Fruit fly (Drosophila melanogaster) whole organism, embryonic: ENCODE results near the gene CG42571.

Experiments used
- CG12155 ChIP-seq: fragments of 200-800 bp; sonication (Bioruptor generic); optimal IDR thresholded peaks from 3 replicates; lab custom pipeline; 2016; ENCODE audit warnings: missing biosample characterization, missing genetic modification characterization
- CG12942 ChIP-seq: fragments of 200-800 bp; sonication (Bioruptor generic); optimal IDR thresholded peaks from 3 replicates; lab custom pipeline; 2016; ENCODE audit warnings: missing biosample characterization, missing genetic modification characterization
- CG15269 ChIP-seq: fragments of 200-800 bp; sonication (Bioruptor generic); optimal IDR thresholded peaks from 2 replicates; lab custom pipeline; 2018; ENCODE audit warnings: missing biosample characterization, mild to moderate bottlenecking, missing genetic modification characterization, moderate library complexity
- CG16813 ChIP-seq: fragments of 200-800 bp; sonication (Bioruptor generic); IDR thresholded peaks from 3 replicates; pipeline ENCODE4 v1.3.6; 2022; ENCODE audit warnings: missing biosample characterization, missing genetic modification characterization; ENCODE audit not compliant: partially characterized antibody
- CG18476 ChIP-seq: fragments of 200-800 bp; sonication (Bioruptor generic); optimal IDR thresholded peaks from 2 replicates; lab custom pipeline; 2016; ENCODE audit warnings: missing biosample characterization, mild to moderate bottlenecking, missing genetic modification characterization
- CG3065 ChIP-seq: fragments of 200-800 bp; sonication (Bioruptor generic); optimal IDR thresholded peaks from 2 replicates; lab custom pipeline; 2016; ENCODE audit warnings: missing biosample characterization, missing genetic modification characterization
- CG31441 ChIP-seq: fragments of 200-800 bp; sonication (Bioruptor generic); IDR thresholded peaks from 2 replicates; pipeline ENCODE4 v1.3.6; 2022; ENCODE audit warnings: missing biosample characterization, missing genetic modification characterization
- CG3726 ChIP-seq: fragments of 200-800 bp; sonication (Bioruptor generic); IDR thresholded peaks from 3 replicates; pipeline ENCODE4, ENCODE4 v1.3.6; 2022; ENCODE audit warnings: missing biosample characterization, missing genetic modification characterization
- CG6683 ChIP-seq: fragments of 200-800 bp; sonication (Bioruptor generic); optimal IDR thresholded peaks from 2 replicates; lab custom pipeline; 2017; ENCODE audit warnings: missing biosample characterization, mild to moderate bottlenecking, missing genetic modification characterization, missing genetic modification reagents
- CG6813 ChIP-seq: fragments of 200-800 bp; sonication (Bioruptor generic); optimal IDR thresholded peaks from 2 replicates; lab custom pipeline; 2017; ENCODE audit warnings: missing biosample characterization, missing genetic modification characterization, mild to moderate bottlenecking, moderate library complexity, missing genetic modification reagents
- CG9932 ChIP-seq: fragments of 200-800 bp; sonication (Bioruptor generic); IDR thresholded peaks from 2 replicates; pipeline ENCODE4 v1.3.6; 2022; ENCODE audit warnings: missing biosample characterization, missing genetic modification characterization
- Chrac-16 ChIP-seq: fragments of 200-800 bp; sonication (Bioruptor generic); optimal IDR thresholded peaks from 3 replicates; lab custom pipeline; 2016; ENCODE audit warnings: missing biosample characterization, missing genetic modification characterization
- Ets97D ChIP-seq: fragments of 200-800 bp; sonication (Bioruptor generic); optimal IDR thresholded peaks from 3 replicates; lab custom pipeline; 2016; ENCODE audit warnings: missing biosample characterization, missing genetic modification characterization
- H2.0 ChIP-seq: fragments of 200-800 bp; sonication (Bioruptor generic); IDR thresholded peaks from 2 replicates; pipeline ENCODE4 v1.3.6; 2022; ENCODE audit warnings: missing biosample characterization, missing genetic modification characterization
- HLH54F ChIP-seq: fragments of 200-800 bp; sonication (Bioruptor generic); optimal IDR thresholded peaks from 3 replicates; lab custom pipeline; 2016; ENCODE audit warnings: missing biosample characterization, missing genetic modification characterization
- Hr39 ChIP-seq: fragments of >200 bp; optimal IDR thresholded peaks from 2 replicates; lab custom pipeline; 2017
- Lhr ChIP-seq: fragments of 200-800 bp; sonication (Bioruptor generic); optimal IDR thresholded peaks from 3 replicates; lab custom pipeline; 2017; ENCODE audit warnings: mild to moderate bottlenecking, missing biosample characterization, missing genetic modification reagents, missing genetic modification characterization
- MESR4 ChIP-seq: fragments of 200-800 bp; sonication (Bioruptor generic); optimal IDR thresholded peaks from 2 replicates; lab custom pipeline; 2018; ENCODE audit warnings: missing biosample characterization, mild to moderate bottlenecking, missing genetic modification characterization, moderate library complexity
- Max ChIP-seq: fragments of 200-800 bp; sonication (Bioruptor generic); optimal IDR thresholded peaks from 2 replicates; lab custom pipeline; 2016; ENCODE audit warnings: missing biosample characterization, mild to moderate bottlenecking, missing genetic modification characterization
- Mes4 ChIP-seq: fragments of 200-800 bp; sonication (Bioruptor generic); optimal IDR thresholded peaks from 2 replicates; lab custom pipeline; 2016; ENCODE audit warnings: missing biosample characterization, missing genetic modification characterization
- Mrtf ChIP-seq: fragments of 200-800 bp; sonication (Bioruptor generic); IDR thresholded peaks from 3 replicates; pipeline ENCODE4 v1.3.6; 2022; ENCODE audit warnings: missing biosample characterization, missing genetic modification characterization
- Pdp1 ChIP-seq, 2 experiments: fragments of 200-800 bp; sonication (Bioruptor generic); optimal IDR thresholded peaks; 3 replicates each; lab custom pipeline; 2016; ENCODE audit warnings: missing biosample characterization in 2 of 2, missing genetic modification characterization in 2 of 2, mild to moderate bottlenecking in 1 of 2, moderate library complexity in 1 of 2
- Stat92E ChIP-seq, 3 experiments: fragments of >200 bp in 2 of 3; fragments of 200-800 bp in 1 of 3; sonication (Bioruptor generic) in 1 of 3; optimal IDR thresholded peaks; 2 replicates each; lab custom pipeline; 2017 to 2019; ENCODE audit warnings: missing biosample characterization in 3 of 3, missing genetic modification characterization in 3 of 3, mild to moderate bottlenecking in 1 of 3, moderate library complexity in 1 of 3
- TFAM ChIP-seq: fragments of 200-800 bp; sonication (Bioruptor generic); optimal IDR thresholded peaks from 2 replicates; lab custom pipeline; 2017; ENCODE audit warnings: missing biosample characterization, missing genetic modification characterization, inconsistent platforms
- Xbp1 ChIP-seq: fragments of 200-800 bp; sonication (Bioruptor generic); optimal IDR thresholded peaks from 3 replicates; lab custom pipeline; 2016; ENCODE audit warnings: missing biosample characterization, mild to moderate bottlenecking, missing genetic modification characterization
- az2 ChIP-seq: fragments of 200-800 bp; sonication (Bioruptor generic); optimal IDR thresholded peaks from 3 replicates; lab custom pipeline; 2016; ENCODE audit warnings: missing biosample characterization, missing genetic modification characterization
- bab2 ChIP-seq: fragments of 200-800 bp; sonication (Bioruptor generic); optimal IDR thresholded peaks from 2 replicates; lab custom pipeline; 2016; ENCODE audit warnings: missing biosample characterization, missing genetic modification characterization
- bcd ChIP-seq: fragments of 200-800 bp; sonication (Bioruptor generic); optimal IDR thresholded peaks from 2 replicates; lab custom pipeline; 2017; ENCODE audit warnings: missing biosample characterization, mild to moderate bottlenecking, missing genetic modification characterization
- cato ChIP-seq: fragments of 200-800 bp; sonication (Bioruptor generic); optimal IDR thresholded peaks from 2 replicates; lab custom pipeline; 2016; ENCODE audit warnings: missing biosample characterization, missing genetic modification characterization, borderline replicate concordance
- chm ChIP-seq: fragments of 200-800 bp; sonication (Bioruptor generic); IDR thresholded peaks from 2 replicates; pipeline ENCODE4 v1.3.6; 2022; ENCODE audit warnings: missing biosample characterization, missing genetic modification characterization
- da ChIP-seq: fragments of 200-800 bp; sonication (Bioruptor generic); optimal IDR thresholded peaks from 2 replicates; lab custom pipeline; 2016; ENCODE audit warnings: missing biosample characterization, missing genetic modification characterization
- dm ChIP-seq: fragments of 200-800 bp; sonication (Bioruptor generic); optimal IDR thresholded peaks from 3 replicates; lab custom pipeline; 2016; ENCODE audit warnings: missing biosample characterization, missing genetic modification characterization
- dysf ChIP-seq: fragments of 200-800 bp; sonication (Bioruptor generic); IDR thresholded peaks from 3 replicates; pipeline ENCODE4 v1.3.6; 2022; ENCODE audit warnings: missing biosample characterization, missing genetic modification characterization
- ems ChIP-seq: fragments of 200-800 bp; sonication (Bioruptor generic); optimal IDR thresholded peaks from 3 replicates; lab custom pipeline; 2016; ENCODE audit warnings: missing biosample characterization, missing genetic modification characterization
- eve ChIP-seq, 2 experiments: fragments of >200 bp; optimal IDR thresholded peaks; 2 replicates each; lab custom pipeline; 2017; ENCODE audit warnings: missing biosample characterization in 2 of 2, missing genetic modification characterization in 2 of 2
- exex ChIP-seq: fragments of 200-800 bp; sonication (Bioruptor generic); optimal IDR thresholded peaks from 4 replicates; lab custom pipeline; 2018; ENCODE audit warnings: missing biosample characterization, mild to moderate bottlenecking, missing genetic modification characterization, moderate library complexity
- fd64A ChIP-seq: fragments of 200-800 bp; sonication (Bioruptor generic); optimal IDR thresholded peaks from 3 replicates; lab custom pipeline; 2018; ENCODE audit warnings: missing biosample characterization, mild to moderate bottlenecking, missing genetic modification characterization
- gem ChIP-seq: fragments of 200-800 bp; sonication (Bioruptor generic); optimal IDR thresholded peaks from 2 replicates; lab custom pipeline; 2019; ENCODE audit warnings: missing biosample characterization, mild to moderate bottlenecking, missing genetic modification characterization, moderate library complexity
- gt ChIP-seq: fragments of 200-800 bp; sonication (Bioruptor generic); IDR thresholded peaks from 2 replicates; pipeline ENCODE4 v1.3.6; 2022; ENCODE audit warnings: missing biosample characterization, missing genetic modification characterization
- ham ChIP-seq: fragments of 200-800 bp; sonication (Bioruptor generic); IDR thresholded peaks from 2 replicates; pipeline ENCODE4 v1.3.6; 2022; ENCODE audit warnings: missing biosample characterization, missing genetic modification characterization
- lilli ChIP-seq: fragments of 200-800 bp; sonication (Bioruptor generic); optimal IDR thresholded peaks from 3 replicates; lab custom pipeline; 2016; ENCODE audit warnings: missing biosample characterization, missing genetic modification characterization
- lmd ChIP-seq: fragments of 200-800 bp; sonication (Bioruptor generic); IDR thresholded peaks from 2 replicates; pipeline ENCODE4 v1.3.6; 2022; ENCODE audit warnings: missing biosample characterization, missing genetic modification characterization
- lov ChIP-seq, 2 experiments: fragments of 200-800 bp in 1 of 2; fragments of >200 bp in 1 of 2; sonication (Bioruptor generic) in 1 of 2; IDR thresholded peaks in 1 of 2; optimal IDR thresholded peaks in 1 of 2; 2 replicates in 1 of 2; 3 replicates in 1 of 2; pipeline versions ENCODE4 v1.3.6 to Lab custom; 2017 to 2022; ENCODE audit warnings: missing biosample characterization in 1 of 2, missing genetic modification characterization in 1 of 2
- nau ChIP-seq: fragments of 200-800 bp; sonication (Bioruptor generic); optimal IDR thresholded peaks from 3 replicates; lab custom pipeline; 2017; ENCODE audit warnings: missing biosample characterization, mild to moderate bottlenecking, missing genetic modification characterization, missing genetic modification reagents
- peb ChIP-seq: fragments of 200-800 bp; sonication (Bioruptor generic); IDR thresholded peaks from 2 replicates; pipeline ENCODE4 v1.3.6; 2022; ENCODE audit warnings: missing biosample characterization, missing genetic modification characterization
- repo ChIP-seq: fragments of 200-800 bp; sonication (Bioruptor generic); optimal IDR thresholded peaks from 2 replicates; lab custom pipeline; 2016; ENCODE audit warnings: missing biosample characterization, missing genetic modification characterization
- sim ChIP-seq: fragments of 200-800 bp; sonication (Bioruptor generic); IDR thresholded peaks from 2 replicates; pipeline ENCODE4 v1.3.6; 2022; ENCODE audit warnings: missing biosample characterization, missing genetic modification characterization
- sisA ChIP-seq: fragments of 200-800 bp; sonication (Bioruptor generic); IDR thresholded peaks from 2 replicates; pipeline ENCODE4 v1.3.6; 2022; ENCODE audit warnings: missing biosample characterization, missing genetic modification characterization
- slp2 ChIP-seq: fragments of 200-800 bp; sonication (Bioruptor generic); optimal IDR thresholded peaks from 2 replicates; lab custom pipeline; 2016; ENCODE audit warnings: missing biosample characterization, missing genetic modification characterization
- tna ChIP-seq: fragments of 200-800 bp; sonication (Bioruptor generic); IDR thresholded peaks from 2 replicates; pipeline ENCODE4 v1.3.6; 2022; ENCODE audit warnings: missing biosample characterization, missing genetic modification characterization; ENCODE audit not compliant: partially characterized antibody
- vfl ChIP-seq: fragments of 200-800 bp; sonication (Bioruptor generic); optimal IDR thresholded peaks from 2 replicates; lab custom pipeline; 2016; ENCODE audit warnings: missing biosample characterization, missing genetic modification characterization

Gene CG42571

DNA sequence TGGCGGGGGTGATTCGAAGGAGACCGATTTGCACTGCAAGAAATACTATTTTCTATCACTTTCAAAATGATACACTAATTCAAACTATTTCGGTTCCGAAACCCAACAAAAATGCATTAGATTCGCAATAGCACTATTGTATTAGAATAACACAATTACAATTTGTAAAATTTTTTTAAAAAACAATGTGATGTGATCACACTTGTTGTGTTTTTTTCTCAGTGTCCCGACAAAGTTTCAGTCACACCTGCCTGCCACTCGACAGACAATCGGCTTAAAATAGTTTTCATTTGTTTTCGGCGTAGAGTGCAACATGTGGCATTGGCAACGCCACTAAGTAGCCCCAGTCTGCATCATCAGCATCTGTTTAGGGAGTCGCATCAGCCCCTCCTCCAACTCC lies 41.1 kb upstream of the CG42571 start (continued):
- TF ChIP-seq Mes4 (GFP tag; lab: Kevin White, UChicago) (peak; percentile 53), CG3065 (GFP tag; lab: Kevin White, UChicago) (peak; percentile 8), Mrtf (GFP tag; lab: Robert Waterston, UW) (no peak), HLH54F (GFP tag; lab: Kevin White, UChicago) (no peak), dm (GFP tag; lab: Kevin White, UChicago) (no peak), CG6683 (no peak), sisA (peak; percentile 64), MESR4 (no peak), Xbp1 (GFP tag; lab: Kevin White, UChicago) (peak; percentile 62), CG9932 (GFP tag; lab: Robert Waterston, UW) (no peak), ham (no peak), sim (GFP tag; lab: Robert Waterston, UW) (peak; percentile 59), az2 (GFP tag; lab: Kevin White, UChicago) (peak; percentile 78), CG18476 (GFP tag; lab: Kevin White, UChicago) (peak; percentile 51), gt (peak; percentile 13; the same call in 1 of the 2 replicates), exex (tag; lab: Kevin White, UChicago) (no peak), CG16813 (no peak), nau (GFP tag; lab: Kevin White, UChicago) (peak; percentile 67), Hr39 (lab: Kevin White, UChicago) (no peak), bab2 (GFP tag; lab: Kevin White, UChicago) (peak; percentile 68), slp2 (GFP tag; lab: Kevin White, UChicago) (peak; percentile 53), eve (GFP tag; optimal IDR thresholded peaks at IDR 0.05; lab: Kevin White, UChicago) (peak in 1 of 2 experiments; percentile 52), Lhr (GFP tag; lab: Kevin White, UChicago) (peak; percentile 45), Ets97D (GFP tag; lab: Kevin White, UChicago) (no peak), lmd (GFP tag; lab: Robert Waterston, UW) (peak; percentile 50; the same call in 1 of the 2 replicates), peb (0 out of 2 replicates have a peak, but pooled peaks have one; percentile 35), CG12155 (GFP tag; lab: Kevin White, UChicago) (peak; percentile 29), CG12942 (GFP tag; lab: Kevin White, UChicago) (peak; percentile 52), ems (GFP tag; lab: Kevin White, UChicago) (peak; percentile 28), CG15269 (tag; lab: Kevin White, UChicago) (peak; percentile 5), CG6813 (GFP tag; lab: Kevin White, UChicago) (peak; percentile 49), gem (peak; percentile 87), Max (no peak), bcd (GFP tag; lab: Kevin White, UChicago) (peak; percentile 55), tna (GFP tag; lab: Robert Waterston, UW) (no peak), vfl (GFP tag; lab: Kevin White, UChicago) (no peak), cato (GFP tag; lab: Kevin White, UChicago) (peak; percentile 27), Chrac-16 (GFP tag; lab: Kevin White, UChicago) (peak; percentile 74), fd64A (peak; percentile 56), dysf (GFP tag; lab: Robert Waterston, UW) (peak; percentile 28; the same call in 1 of the 3 replicates), H2.0 (GFP tag; lab: Robert Waterston, UW) (peak; percentile 30; the same call in 1 of the 2 replicates), Stat92E (GFP tag; optimal IDR thresholded peaks at IDR 0.05; lab: Kevin White, UChicago) (peak in 1 of 3 experiments; percentile 51), CG31441 (GFP tag; lab: Robert Waterston, UW) (peak; percentile 82), CG3726 (GFP tag; lab: Robert Waterston, UW) (no peak), Pdp1 (GFP tag; optimal IDR thresholded peaks at IDR 0.05; lab: Kevin White, UChicago) (peak; percentile 59 to 71), da (GFP tag; lab: Kevin White, UChicago) (peak; percentile 66), chm (GFP tag; lab: Robert Waterston, UW) (peak; percentile 74; the same call in 1 of the 2 replicates), lov (optimal IDR thresholded peaks at IDR 0.05; lab: Kevin White, UChicago) (no peak), lov (GFP tag; IDR thresholded peaks at IDR 0.05; lab: Robert Waterston, UW) (no peak), repo (GFP tag; lab: Kevin White, UChicago) (peak; percentile 26), TFAM (no peak), lilli (peak; percentile 26)
